Worm (Caenorhabditis elegans) whole organism, L3 larva: ENCODE results near the gene BE0003N10.1.

Experiments used
- ama-1 ChIP-seq: fragments of 150-350 bp; optimal IDR thresholded peaks from 2 replicates; lab custom pipeline; 2018
- ceh-16 ChIP-seq: sonication (generic microtip); optimal IDR thresholded peaks from 2 replicates; lab custom pipeline; 2017; ENCODE audit warnings: missing biosample characterization, missing genetic modification characterization
- ceh-28 ChIP-seq: fragments of 150-350 bp; optimal IDR thresholded peaks from 2 replicates; lab custom pipeline; 2014; ENCODE audit warnings: missing biosample characterization, missing genetic modification reagents, missing genetic modification characterization
- egl-27 ChIP-seq: sonication (generic microtip); optimal IDR thresholded peaks from 4 replicates; lab custom pipeline; 2017; ENCODE audit warnings: missing biosample characterization, missing genetic modification reagents, missing genetic modification characterization
- elt-1 ChIP-seq: fragments of 150-350 bp; optimal IDR thresholded peaks from 2 replicates; lab custom pipeline; 2014; ENCODE audit warnings: missing biosample characterization, missing genetic modification characterization
- eor-1 ChIP-seq, 2 experiments: fragments of 150-350 bp; optimal IDR thresholded peaks; 2 replicates each; lab custom pipeline; 2014 to 2018; ENCODE audit warnings: missing biosample characterization in 2 of 2, missing genetic modification characterization in 2 of 2
- fkh-2 ChIP-seq: fragments of 150-350 bp; optimal IDR thresholded peaks from 2 replicates; lab custom pipeline; 2014; ENCODE audit warnings: missing biosample characterization, missing genetic modification reagents, missing genetic modification characterization
- hmg-11 ChIP-seq: sonication (generic microtip); optimal IDR thresholded peaks from 2 replicates; lab custom pipeline; 2016; ENCODE audit warnings: missing genetic modification characterization, missing compliant biosample characterization
- mdl-1 ChIP-seq: fragments of 150-350 bp; optimal IDR thresholded peaks from 2 replicates; lab custom pipeline; 2014; ENCODE audit warnings: missing biosample characterization, missing genetic modification characterization
- nhr-11 ChIP-seq: fragments of 150-350 bp; optimal IDR thresholded peaks from 2 replicates; lab custom pipeline; 2014; ENCODE audit warnings: missing biosample characterization, missing genetic modification characterization
- nhr-12 ChIP-seq: fragments of 150-350 bp; optimal IDR thresholded peaks from 2 replicates; lab custom pipeline; 2014; ENCODE audit warnings: missing biosample characterization, missing genetic modification characterization
- nhr-25 ChIP-seq: sonication (generic microtip); optimal IDR thresholded peaks from 2 replicates; lab custom pipeline; 2017; ENCODE audit warnings: missing biosample characterization, missing genetic modification characterization
- nhr-43 ChIP-seq: sonication (generic microtip); optimal IDR thresholded peaks from 2 replicates; lab custom pipeline; 2016; ENCODE audit warnings: mild to moderate bottlenecking, missing genetic modification characterization, missing compliant biosample characterization; ENCODE audit not compliant: poor library complexity, severe bottlenecking
- nhr-67 ChIP-seq: fragments of 150-350 bp; optimal IDR thresholded peaks from 2 replicates; lab custom pipeline; 2014; ENCODE audit warnings: missing biosample characterization, missing genetic modification characterization
- nhr-76 ChIP-seq: fragments of 150-350 bp; sonication (generic microtip); optimal IDR thresholded peaks from 5 replicates; lab custom pipeline; 2014; ENCODE audit warnings: missing biosample characterization, missing genetic modification characterization
- nhr-77 ChIP-seq: fragments of 150-350 bp; optimal IDR thresholded peaks from 2 replicates; lab custom pipeline; 2014; ENCODE audit warnings: missing biosample characterization, missing genetic modification characterization
- pha-4 ChIP-seq: fragments of 150-350 bp; optimal IDR thresholded peaks from 2 replicates; lab custom pipeline; 2014; ENCODE audit warnings: missing biosample characterization, missing genetic modification reagents, missing genetic modification characterization
- sea-2 ChIP-seq: fragments of 150-350 bp; sonication (generic microtip); optimal IDR thresholded peaks from 4 replicates; lab custom pipeline; 2014; ENCODE audit warnings: missing biosample characterization, missing genetic modification reagents, missing genetic modification characterization
- tbx-2 ChIP-seq: sonication (generic microtip); optimal IDR thresholded peaks from 2 replicates; lab custom pipeline; 2016; ENCODE audit warnings: mild to moderate bottlenecking, missing genetic modification characterization, missing compliant biosample characterization
- unc-39 ChIP-seq: sonication (generic microtip); optimal IDR thresholded peaks from 4 replicates; lab custom pipeline; 2017; ENCODE audit warnings: missing biosample characterization, missing genetic modification characterization
- zag-1 ChIP-seq: fragments of 150-350 bp; optimal IDR thresholded peaks from 2 replicates; lab custom pipeline; 2014; ENCODE audit warnings: missing biosample characterization, missing genetic modification characterization

The BE0003N10.1 gene

DNA sequence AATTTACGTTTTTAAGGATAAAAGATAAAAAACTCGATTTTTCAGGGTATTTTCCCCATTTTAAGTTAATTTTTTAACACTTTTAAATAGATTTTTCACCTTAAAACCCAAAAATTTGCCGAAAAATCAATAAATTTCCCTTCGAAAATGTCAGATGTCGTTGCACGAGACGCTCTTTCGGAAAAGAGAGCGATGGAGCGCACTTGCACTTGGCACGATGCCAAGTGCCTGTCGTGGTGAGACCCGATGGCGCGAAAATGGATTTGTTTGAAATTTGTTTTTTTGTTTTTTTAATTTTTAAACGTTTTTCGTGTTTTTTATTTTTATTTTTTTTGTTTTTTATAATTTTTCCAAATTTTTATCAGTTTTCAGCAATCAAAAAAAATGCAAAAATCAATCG lies 43.2 kb downstream of the BE0003N10.1 start, which contains the start of the genes rab-18 and kbp-4 (continued):
- TF ChIP-seq ceh-16 (tag; lab: Kevin White, UChicago) (no peak), nhr-43 (peak; percentile 79), nhr-11 (tag; lab: Kevin White, UChicago) (peak; percentile 1), nhr-76 (tag; lab: Kevin White, UChicago) (no peak), fkh-2 (tag; lab: Kevin White, UChicago) (no peak), nhr-12 (tag; lab: Kevin White, UChicago) (no peak), nhr-67 (tag; lab: Kevin White, UChicago) (no peak), ceh-28 (peak; percentile 87), eor-1 (tag; optimal IDR thresholded peaks at IDR 0.05; lab: Kevin White, UChicago) (no peak), egl-27 (tag; lab: Kevin White, UChicago) (no peak), sea-2 (GFP tag; lab: Kevin White, UChicago) (no peak), unc-39 (tag; lab: Kevin White, UChicago) (no peak), ama-1 (lab: Kevin White, UChicago) (peak; percentile 71), mdl-1 (peak; percentile 81), pha-4 (tag; lab: Kevin White, UChicago) (peak; percentile 98), zag-1 (tag; lab: Kevin White, UChicago) (peak; percentile 46)
- TF ChIP-seq, all 47 proteins: peak for 28

DNA sequence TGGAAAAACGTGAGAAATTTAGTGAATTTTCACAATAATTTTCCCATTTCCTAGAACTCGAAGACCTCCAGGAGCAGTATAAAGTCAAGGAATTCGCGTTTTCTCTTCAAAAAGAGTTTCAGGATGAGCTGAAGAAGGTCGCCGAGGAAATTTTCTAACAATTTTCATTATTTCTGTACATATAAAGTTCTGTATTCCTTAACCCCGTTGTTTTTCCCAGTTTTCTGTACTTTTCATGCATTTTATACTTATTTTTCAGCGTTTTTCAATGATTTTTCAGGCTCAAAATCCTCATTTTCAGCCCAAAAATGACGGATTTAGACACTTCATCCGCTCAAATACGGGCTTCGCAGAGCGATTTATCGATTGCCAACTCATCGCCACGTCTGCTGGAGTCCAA lies 43.8 kb downstream of the BE0003N10.1 start, which contains the start of gene par-2:
TSS of gene par-2 (plus strand) at position 301 of the 400 bp plus-strand sequence.
- no peak for TF ChIP-seq nhr-77 (tag; lab: Kevin White, UChicago)
- TF ChIP-seq hmg-11 (tag; lab: Kevin White, UChicago): no peak
- TF ChIP-seq nhr-25 (tag; lab: Kevin White, UChicago): no peak

DNA sequence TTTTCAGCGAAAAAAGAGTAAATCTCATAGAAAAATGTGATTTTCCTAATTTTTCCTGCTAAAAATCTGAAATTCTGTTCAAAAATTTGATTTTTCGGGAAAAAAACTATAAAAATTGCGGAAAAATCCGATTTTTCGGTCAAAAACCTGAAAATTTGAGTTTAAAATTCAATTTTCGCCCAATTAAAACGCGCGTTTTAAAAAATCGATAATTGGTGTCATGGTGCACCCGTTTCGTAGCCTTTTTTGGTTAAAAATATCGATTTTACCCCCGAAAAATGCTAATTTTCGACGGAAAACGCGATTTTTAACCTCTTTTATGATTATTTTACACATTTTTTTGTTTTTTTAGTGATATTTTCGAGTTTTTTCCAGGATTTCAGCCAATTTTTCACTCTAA lies 47.7 kb downstream of the BE0003N10.1 start:
- TF ChIP-seq ceh-28 (peak; percentile 60), tbx-2 (tag; lab: Kevin White, UChicago) (no peak)
- TF ChIP-seq, all 47 proteins: peak for 1

DNA sequence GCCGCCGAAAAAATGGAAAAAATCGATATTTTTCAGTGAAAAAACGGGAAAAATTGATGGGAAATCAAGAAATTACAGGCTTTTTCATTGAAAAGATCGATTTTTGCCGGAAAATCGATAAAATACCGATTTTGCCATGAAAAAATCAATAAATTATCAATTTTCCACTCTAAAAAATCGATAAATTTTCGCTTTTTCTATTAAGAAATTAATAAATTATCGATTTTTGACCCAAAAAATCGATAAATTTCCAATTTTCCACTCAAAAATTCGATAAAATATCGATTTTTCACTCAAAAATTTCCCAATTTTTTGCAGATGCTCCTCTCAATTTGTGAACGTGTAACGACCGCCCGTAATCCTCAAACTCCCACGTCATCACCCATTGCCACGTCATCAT lies 57.1 kb downstream of the BE0003N10.1 start:
- no peak for TF ChIP-seq elt-1 (tag; lab: Kevin White, UChicago)
- peak; percentile 87 for TF ChIP-seq ceh-28
